Worm (Caenorhabditis elegans): ENCODE measurements around the gene nhr-125.

DNA sequence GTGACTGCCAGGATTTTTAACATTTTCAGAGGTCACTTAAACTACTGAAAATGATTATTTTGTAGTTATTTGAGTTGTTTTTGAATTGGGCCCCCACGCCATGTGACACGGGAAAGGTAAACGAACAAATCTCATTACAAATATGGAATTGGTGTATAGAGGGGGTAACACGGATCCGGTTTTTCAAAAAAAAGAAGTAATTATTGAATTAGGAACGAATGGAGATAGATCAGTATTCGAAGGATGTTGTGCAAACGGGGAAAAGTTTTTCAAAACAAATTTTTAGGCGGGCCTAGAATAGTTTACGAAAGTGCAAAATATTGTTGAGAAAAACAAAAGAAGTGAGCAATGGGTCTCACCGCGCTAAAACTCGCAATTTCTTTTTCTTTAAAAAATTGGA lies 41.1 kb upstream of the nhr-125 start, which contains the start of gene F32D1.11:
- TF ChIP-seq him-1 (tag; optimal IDR thresholded peaks at IDR 0.05): no peak
- TF ChIP-seq dao-5 (tag; optimal IDR thresholded peaks at IDR 0.05): no peak
- no peak for TF ChIP-seq W03F9.2 (tag; optimal IDR thresholded peaks at IDR 0.05)
